Fruit fly (Drosophila melanogaster) whole organism, pupa: ENCODE results near the gene pbl.

Experiments
- CG10348 ChIP-seq: fragments of 200-800 bp; sonication (Bioruptor generic); IDR thresholded peaks from 2 replicates; pipeline ENCODE4 v1.3.6; 2022; ENCODE audit warnings: missing biosample characterization, missing genetic modification characterization
- CG12605 ChIP-seq: fragments of 200-800 bp; sonication (Bioruptor generic); IDR thresholded peaks from 2 replicates; pipeline ENCODE4 v1.3.6; 2022; ENCODE audit warnings: missing biosample characterization, missing genetic modification characterization
- CG13204 ChIP-seq: fragments of 200-800 bp; sonication (Bioruptor generic); optimal IDR thresholded peaks from 2 replicates; lab custom pipeline; 2018; ENCODE audit warnings: missing biosample characterization, mild to moderate bottlenecking, missing genetic modification characterization, moderate library complexity
- CG14655 ChIP-seq: fragments of 200-800 bp; sonication (Bioruptor generic); optimal IDR thresholded peaks from 3 replicates; lab custom pipeline; 2017; ENCODE audit warnings: mild to moderate bottlenecking, missing biosample characterization, missing genetic modification reagents, missing genetic modification characterization
- CG15710 ChIP-seq: fragments of 200-800 bp; sonication (Bioruptor generic); optimal IDR thresholded peaks from 2 replicates; lab custom pipeline; 2018; ENCODE audit warnings: missing biosample characterization, mild to moderate bottlenecking, missing genetic modification characterization, moderate library complexity
- CG17806 ChIP-seq: fragments of 200-800 bp; sonication (Bioruptor generic); optimal IDR thresholded peaks from 2 replicates; lab custom pipeline; 2018; ENCODE audit warnings: missing biosample characterization, mild to moderate bottlenecking, missing genetic modification characterization, moderate library complexity
- CG32121 ChIP-seq: fragments of 200-800 bp; sonication (Bioruptor generic); IDR thresholded peaks from 2 replicates; pipeline ENCODE4 v1.3.6; 2022; ENCODE audit warnings: missing biosample characterization, missing genetic modification characterization
- CG34367 ChIP-seq: fragments of 200-800 bp; sonication (Bioruptor generic); optimal IDR thresholded peaks from 2 replicates; lab custom pipeline; 2018; ENCODE audit warnings: missing biosample characterization, mild to moderate bottlenecking, missing genetic modification characterization
- CG4496 ChIP-seq: fragments of 200-800 bp; sonication (Bioruptor generic); IDR thresholded peaks from 3 replicates; pipeline ENCODE4 v1.3.6; 2022; ENCODE audit warnings: missing biosample characterization, missing genetic modification characterization
- CG8159 ChIP-seq: fragments of 200-800 bp; sonication (Bioruptor generic); optimal IDR thresholded peaks from 3 replicates; lab custom pipeline; 2018; ENCODE audit warnings: missing biosample characterization, mild to moderate bottlenecking, missing genetic modification characterization, moderate library complexity
- CG8301 ChIP-seq: fragments of 200-800 bp; sonication (Bioruptor generic); optimal IDR thresholded peaks from 2 replicates; lab custom pipeline; 2018; ENCODE audit warnings: missing biosample characterization, mild to moderate bottlenecking, missing genetic modification characterization
- CG9948 ChIP-seq: fragments of 200-800 bp; sonication (Bioruptor generic); optimal IDR thresholded peaks from 2 replicates; lab custom pipeline; 2018; ENCODE audit warnings: missing biosample characterization, mild to moderate bottlenecking, missing genetic modification characterization, moderate library complexity
- D1 ChIP-seq: fragments of 200-800 bp; sonication (Bioruptor generic); optimal IDR thresholded peaks from 2 replicates; lab custom pipeline; 2018; ENCODE audit warnings: missing biosample characterization, mild to moderate bottlenecking, missing genetic modification characterization, moderate library complexity
- EcR ChIP-seq: fragments of 200-800 bp; sonication (Bioruptor generic); optimal IDR thresholded peaks from 3 replicates; lab custom pipeline; 2019; ENCODE audit warnings: missing biosample characterization, missing genetic modification characterization, mild to moderate bottlenecking, moderate library complexity, missing genetic modification reagents
- Ets98B ChIP-seq: fragments of 200-800 bp; sonication (Bioruptor generic); IDR thresholded peaks from 2 replicates; pipeline ENCODE4 v1.3.6; 2022; ENCODE audit warnings: missing biosample characterization, missing genetic modification characterization
- Pif1A ChIP-seq: fragments of 200-800 bp; sonication (Bioruptor generic); optimal IDR thresholded peaks from 3 replicates; lab custom pipeline; 2016; ENCODE audit warnings: missing biosample characterization, missing genetic modification characterization
- Pif1B ChIP-seq: fragments of 200-800 bp; sonication (Bioruptor generic); optimal IDR thresholded peaks from 3 replicates; lab custom pipeline; 2016; ENCODE audit warnings: missing biosample characterization, missing genetic modification characterization
- Snoo ChIP-seq: fragments of 200-800 bp; sonication (Bioruptor generic); optimal IDR thresholded peaks from 3 replicates; lab custom pipeline; 2017; ENCODE audit warnings: missing biosample characterization, mild to moderate bottlenecking, missing genetic modification characterization, inconsistent platforms
- fd96Ca ChIP-seq: fragments of 200-800 bp; sonication (Bioruptor generic); IDR thresholded peaks from 3 replicates; pipeline ENCODE4 v1.3.6; 2022; ENCODE audit warnings: missing biosample characterization, missing genetic modification characterization
- gl ChIP-seq: fragments of 200-800 bp; sonication (Bioruptor generic); optimal IDR thresholded peaks from 2 replicates; lab custom pipeline; 2018; ENCODE audit warnings: missing biosample characterization, mild to moderate bottlenecking, missing genetic modification characterization
- rn ChIP-seq: fragments of 200-800 bp; sonication (Bioruptor generic); IDR thresholded peaks from 2 replicates; pipeline ENCODE4 v1.3.6; 2022; ENCODE audit warnings: missing biosample characterization, missing genetic modification characterization

The pbl gene

DNA sequence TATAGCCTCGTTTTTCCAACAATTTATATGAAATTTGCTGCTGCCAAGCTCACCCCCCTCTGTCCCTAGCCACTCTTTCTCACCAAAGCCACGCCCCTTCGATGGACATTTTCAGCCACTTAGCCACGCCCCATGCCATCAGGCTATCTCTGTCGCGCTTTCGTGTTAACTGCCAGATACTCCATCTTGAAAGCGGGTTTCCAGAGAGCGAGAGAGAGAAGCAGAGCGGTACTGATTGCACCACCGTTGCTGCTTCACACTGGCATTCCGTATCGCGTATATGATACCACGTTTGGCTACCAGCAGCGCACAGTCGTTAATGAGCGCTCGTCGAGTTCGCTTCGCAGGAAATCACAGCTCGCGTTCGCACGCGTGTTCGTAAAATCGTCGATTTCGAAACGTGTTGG lies 36.1 kb upstream of the pbl start, which contains the start of gene exex:
Gene exex (plus strand): TSS at position 307 of the 407 bp plus-strand sequence.
- TF ChIP-seq CG32121 (GFP tag; lab: Robert Waterston, UW) (no peak), D1 (tag; lab: Kevin White, UChicago) (peak; percentile 50)

DNA sequence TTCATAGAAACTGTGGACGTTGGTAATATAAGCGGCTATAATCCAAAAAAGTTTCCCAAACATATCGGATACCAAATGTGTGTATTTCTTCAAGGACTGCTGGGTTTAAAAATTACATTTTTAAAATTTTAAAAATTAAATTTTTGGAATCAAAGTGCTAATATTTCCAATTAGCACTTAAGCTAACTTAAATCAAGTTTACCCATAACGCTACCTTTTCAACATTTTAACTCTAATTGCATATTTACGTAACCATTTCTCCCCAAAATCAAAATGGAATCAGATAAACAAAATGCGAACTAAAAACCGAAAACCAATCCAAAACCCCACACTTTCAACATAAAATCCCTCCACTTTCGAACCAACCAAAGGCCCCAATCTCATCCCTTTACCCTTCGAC lies 34.5 kb upstream of the pbl start, which contains the start of gene CG43880:
Gene CG43880 (minus strand): TSS at position 101 of the 400 bp plus-strand sequence.
- TF ChIP-seq CG13204 (GFP tag; lab: Kevin White, UChicago) (no peak), fd96Ca (GFP tag; lab: Robert Waterston, UW) (no peak), CG10348 (GFP tag; lab: Robert Waterston, UW) (no peak), rn (GFP tag; lab: Robert Waterston, UW) (no peak), CG4496 (GFP tag; lab: Robert Waterston, UW) (no peak), CG9948 (tag; lab: Kevin White, UChicago) (no peak), CG8301 (tag; lab: Kevin White, UChicago) (no peak), Pif1B (no peak), gl (tag; lab: Kevin White, UChicago) (no peak), Snoo (tag; lab: Kevin White, UChicago) (no peak), EcR (GFP tag; lab: Kevin White, UChicago) (no peak), CG34367 (tag; lab: Kevin White, UChicago) (no peak), CG8159 (no peak), CG17806 (no peak), CG15710 (no peak), CG12605 (GFP tag; lab: Robert Waterston, UW) (no peak), Ets98B (GFP tag; lab: Robert Waterston, UW) (no peak), CG32121 (GFP tag; lab: Robert Waterston, UW) (no peak)
- TF ChIP-seq, all 21 proteins: peak for 0

DNA sequence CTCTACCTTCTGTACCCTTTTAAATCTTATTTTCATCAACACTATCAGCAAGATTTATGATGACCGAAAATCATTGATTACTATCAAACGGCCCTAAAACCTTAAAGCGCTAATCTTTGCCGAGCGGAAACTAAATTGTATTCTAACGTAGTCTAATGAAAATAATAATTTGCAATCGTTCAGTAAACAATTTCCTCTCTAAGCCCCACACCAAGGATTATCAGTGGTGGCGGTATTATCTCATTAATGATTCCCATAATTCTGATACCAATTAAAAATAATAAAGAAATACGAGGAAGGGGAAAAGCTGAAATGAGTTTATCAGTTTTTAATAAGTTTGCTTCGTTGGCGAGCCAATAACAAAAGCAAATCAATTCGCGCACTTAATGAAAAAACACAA lies 32.2 kb upstream of the pbl start:
- TF ChIP-seq CG12605 (GFP tag; lab: Robert Waterston, UW) (no peak), gl (tag; lab: Kevin White, UChicago) (no peak), Pif1A (no peak), CG10348 (GFP tag; lab: Robert Waterston, UW) (no peak), CG15710 (no peak), CG4496 (GFP tag; lab: Robert Waterston, UW) (no peak), EcR (GFP tag; lab: Kevin White, UChicago) (no peak), CG14655 (GFP tag; lab: Kevin White, UChicago) (no peak), Ets98B (GFP tag; lab: Robert Waterston, UW) (no peak), CG13204 (GFP tag; lab: Kevin White, UChicago) (no peak), CG9948 (tag; lab: Kevin White, UChicago) (no peak), D1 (tag; lab: Kevin White, UChicago) (no peak)

DNA sequence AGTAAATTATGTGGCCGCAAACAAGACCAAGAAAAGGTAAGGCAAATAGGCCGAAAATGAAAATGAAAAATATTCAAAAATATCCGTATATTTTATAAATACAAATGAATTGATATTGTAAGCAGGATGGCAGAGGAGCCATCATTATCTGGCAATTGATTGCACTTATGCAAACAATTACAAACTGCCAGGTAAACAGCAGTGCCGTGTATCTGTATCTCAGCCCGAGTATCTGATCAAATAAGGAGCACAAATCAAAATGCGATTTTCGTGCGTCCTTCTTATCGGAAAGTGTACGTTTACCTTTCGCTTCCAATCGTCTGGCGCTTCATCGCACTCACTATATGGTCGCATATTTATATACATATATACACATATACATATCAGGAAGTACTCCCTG lies 31.3 kb upstream of the pbl start:
- no peak for TF ChIP-seq CG4496 (GFP tag; lab: Robert Waterston, UW)
- TF ChIP-seq CG14655 (GFP tag; lab: Kevin White, UChicago) = no peak
- TF ChIP-seq Pif1A = no peak
- TF ChIP-seq gl (tag; lab: Kevin White, UChicago) = no peak
- TF ChIP-seq fd96Ca (GFP tag; lab: Robert Waterston, UW) = no peak
- TF ChIP-seq CG10348 (GFP tag; lab: Robert Waterston, UW) = no peak
- TF ChIP-seq CG15710 = no peak
- no peak for TF ChIP-seq rn (GFP tag; lab: Robert Waterston, UW)
- TF ChIP-seq EcR (GFP tag; lab: Kevin White, UChicago) = no peak
- no peak for TF ChIP-seq CG9948 (tag; lab: Kevin White, UChicago)
- TF ChIP-seq CG8159 = no peak
- TF ChIP-seq CG17806 = no peak
- TF ChIP-seq CG8301 (tag; lab: Kevin White, UChicago) = no peak
- TF ChIP-seq Snoo (tag; lab: Kevin White, UChicago) = no peak
- TF ChIP-seq CG13204 (GFP tag; lab: Kevin White, UChicago) = no peak
- TF ChIP-seq D1 (tag; lab: Kevin White, UChicago) = no peak
- no peak for TF ChIP-seq Pif1B
- TF ChIP-seq CG12605 (GFP tag; lab: Robert Waterston, UW) = no peak
- TF ChIP-seq Ets98B (GFP tag; lab: Robert Waterston, UW) = no peak
- TF ChIP-seq, all 21 proteins: peak for 0

DNA sequence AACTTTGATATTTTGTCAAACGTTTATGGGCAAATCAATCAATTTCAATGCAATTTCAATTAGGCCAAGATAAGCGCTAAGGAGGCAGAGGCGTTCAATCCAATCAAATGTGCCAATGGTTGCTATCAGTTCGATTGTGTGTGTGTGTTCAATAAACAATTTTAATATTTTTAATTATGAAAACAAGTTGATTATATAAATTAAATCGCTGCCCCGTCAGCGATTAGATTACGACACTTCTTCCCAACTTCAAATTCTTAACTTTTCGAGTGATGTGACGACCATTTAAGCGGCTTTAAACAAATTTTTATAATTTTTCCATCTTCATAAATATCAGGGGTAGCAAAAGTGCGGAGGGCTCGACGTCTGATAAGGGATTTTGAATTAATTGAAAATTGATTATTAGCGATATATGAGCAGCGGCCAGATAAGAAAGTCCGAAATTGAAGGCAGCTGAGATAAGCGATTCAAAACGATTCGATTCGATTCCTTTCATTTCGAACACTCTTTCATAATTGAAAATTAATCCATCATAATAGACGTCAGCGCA lies 30.7 kb upstream of the pbl start:
- no peak for TF ChIP-seq D1 (tag; lab: Kevin White, UChicago)
- no peak for TF ChIP-seq Pif1B
- no peak for TF ChIP-seq CG13204 (GFP tag; lab: Kevin White, UChicago)
- no peak for TF ChIP-seq fd96Ca (GFP tag; lab: Robert Waterston, UW)
- no peak for TF ChIP-seq CG8159
- no peak for TF ChIP-seq CG10348 (GFP tag; lab: Robert Waterston, UW)
- no peak for TF ChIP-seq CG34367 (tag; lab: Kevin White, UChicago)
- no peak for TF ChIP-seq rn (GFP tag; lab: Robert Waterston, UW)
- no peak for TF ChIP-seq gl (tag; lab: Kevin White, UChicago)
- no peak for TF ChIP-seq Ets98B (GFP tag; lab: Robert Waterston, UW)
- no peak for TF ChIP-seq CG15710
- TF ChIP-seq Pif1A = no peak
- no peak for TF ChIP-seq EcR (GFP tag; lab: Kevin White, UChicago)
- TF ChIP-seq CG17806 = no peak
- no peak for TF ChIP-seq Snoo (tag; lab: Kevin White, UChicago)
- TF ChIP-seq CG32121 (GFP tag; lab: Robert Waterston, UW) = no peak
- TF ChIP-seq CG8301 (tag; lab: Kevin White, UChicago) = no peak
- TF ChIP-seq CG9948 (tag; lab: Kevin White, UChicago) = no peak

DNA sequence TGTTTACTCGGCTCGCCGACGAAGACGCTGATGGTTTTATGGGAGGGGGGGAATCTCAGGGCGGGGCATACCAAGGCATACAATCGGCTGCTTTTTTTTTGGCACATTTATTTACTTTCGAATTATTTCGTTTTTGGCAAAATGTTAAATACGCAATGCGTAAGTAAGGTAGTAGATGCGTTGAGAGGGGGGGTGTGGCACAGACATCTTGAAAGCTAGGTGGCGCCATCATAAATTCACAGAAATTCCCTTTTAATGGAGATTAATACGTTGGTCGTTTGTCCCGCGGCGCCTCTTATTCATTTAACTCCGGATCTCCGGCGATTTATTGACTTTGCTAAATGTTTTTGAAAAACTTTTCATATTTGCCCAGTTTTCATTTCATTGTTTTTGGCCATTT lies 29.8 kb upstream of the pbl start:
- TF ChIP-seq Snoo (tag; lab: Kevin White, UChicago) (no peak), CG8301 (tag; lab: Kevin White, UChicago) (no peak), CG12605 (GFP tag; lab: Robert Waterston, UW) (no peak), fd96Ca (GFP tag; lab: Robert Waterston, UW) (no peak), CG15710 (no peak), CG9948 (tag; lab: Kevin White, UChicago) (no peak), gl (tag; lab: Kevin White, UChicago) (no peak), CG32121 (GFP tag; lab: Robert Waterston, UW) (no peak), EcR (GFP tag; lab: Kevin White, UChicago) (no peak), CG8159 (no peak), Ets98B (GFP tag; lab: Robert Waterston, UW) (no peak), CG14655 (GFP tag; lab: Kevin White, UChicago) (no peak), D1 (tag; lab: Kevin White, UChicago) (no peak), CG13204 (GFP tag; lab: Kevin White, UChicago) (no peak), CG17806 (no peak)
- TF ChIP-seq, all 21 proteins: peak for 0
